Worm (Caenorhabditis elegans) whole organism, mixed stage, embryonic: Measurements from ENCODE around the gene pid-5.

Experiments
- M03D4.4 ChIP-seq: sonication (generic microtip); optimal IDR thresholded peaks from 2 replicates; lab custom pipeline; 2017; ENCODE audit warnings: mild to moderate bottlenecking, missing genetic modification characterization, missing compliant biosample characterization
- bed-3 ChIP-seq: fragments of 200-800 bp; sonication (Bioruptor generic); optimal IDR thresholded peaks from 3 replicates; lab custom pipeline; 2018; ENCODE audit warnings: mild to moderate bottlenecking, missing genetic modification characterization, moderate library complexity, missing compliant biosample characterization
- blmp-1 ChIP-seq: fragments of 150-350 bp; optimal IDR thresholded peaks from 2 replicates; lab custom pipeline; 2014; ENCODE audit warnings: missing biosample characterization, missing genetic modification characterization
- ceh-39 ChIP-seq: fragments of 150-350 bp; optimal IDR thresholded peaks from 2 replicates; lab custom pipeline; 2014; ENCODE audit warnings: missing biosample characterization, missing genetic modification characterization
- ceh-83 ChIP-seq: fragments of 200-800 bp; sonication (Bioruptor generic); optimal IDR thresholded peaks from 2 replicates; lab custom pipeline; 2018; ENCODE audit warnings: mild to moderate bottlenecking, missing genetic modification characterization, missing compliant biosample characterization
- ces-1 ChIP-seq: fragments of 150-350 bp; optimal IDR thresholded peaks from 2 replicates; lab custom pipeline; 2014; ENCODE audit warnings: missing biosample characterization, missing genetic modification reagents, missing genetic modification characterization
- drap-1 ChIP-seq: fragments of 200-800 bp; sonication (Bioruptor generic); optimal IDR thresholded peaks from 3 replicates; lab custom pipeline; 2018; ENCODE audit warnings: mild to moderate bottlenecking, missing genetic modification characterization, missing compliant biosample characterization
- elt-1 ChIP-seq: sonication (generic microtip); optimal IDR thresholded peaks from 2 replicates; lab custom pipeline; 2017; ENCODE audit warnings: missing genetic modification characterization, mild to moderate bottlenecking, missing compliant biosample characterization, antibody characterized with exemption, moderate library complexity, borderline replicate concordance; ENCODE audit not compliant: insufficient read depth
- elt-3 ChIP-seq: fragments of 150-350 bp; optimal IDR thresholded peaks from 2 replicates; lab custom pipeline; 2014; ENCODE audit warnings: missing biosample characterization, missing genetic modification characterization
- flh-1 ChIP-seq: fragments of 200-800 bp; sonication (Bioruptor generic); optimal IDR thresholded peaks from 2 replicates; lab custom pipeline; 2018; ENCODE audit warnings: mild to moderate bottlenecking, missing genetic modification characterization, moderate library complexity, missing compliant biosample characterization
- ham-2 ChIP-seq: fragments of 200-800 bp; sonication (Bioruptor generic); optimal IDR thresholded peaks from 2 replicates; lab custom pipeline; 2018; ENCODE audit warnings: mild to moderate bottlenecking, missing genetic modification characterization, missing compliant biosample characterization
- hlh-1 ChIP-seq: fragments of 150-350 bp; optimal IDR thresholded peaks from 2 replicates; lab custom pipeline; 2014; ENCODE audit warnings: missing biosample characterization, missing genetic modification reagents, missing genetic modification characterization
- lin-13 ChIP-seq: fragments of 150-350 bp; optimal IDR thresholded peaks from 2 replicates; lab custom pipeline; 2014; ENCODE audit warnings: missing biosample characterization, missing genetic modification characterization
- lin-32 ChIP-seq: fragments of 200-800 bp; sonication (Bioruptor generic); optimal IDR thresholded peaks from 2 replicates; lab custom pipeline; 2018; ENCODE audit warnings: mild to moderate bottlenecking, missing genetic modification characterization, missing compliant biosample characterization
- lsy-2 ChIP-seq: fragments of 150-350 bp; optimal IDR thresholded peaks from 2 replicates; lab custom pipeline; 2014; ENCODE audit warnings: missing biosample characterization, missing genetic modification characterization
- mab-5 ChIP-seq: fragments of 150-350 bp; optimal IDR thresholded peaks from 2 replicates; lab custom pipeline; 2014; ENCODE audit warnings: missing biosample characterization, missing genetic modification characterization
- mep-1 ChIP-seq: fragments of 150-350 bp; optimal IDR thresholded peaks from 2 replicates; lab custom pipeline; 2017; ENCODE audit warnings: missing biosample characterization, missing genetic modification reagents, missing genetic modification characterization, inconsistent platforms
- nhr-12 ChIP-seq: fragments of 150-350 bp; optimal IDR thresholded peaks from 2 replicates; lab custom pipeline; 2014; ENCODE audit warnings: missing biosample characterization, missing genetic modification characterization
- nhr-237 ChIP-seq: fragments of 150-350 bp; optimal IDR thresholded peaks from 2 replicates; lab custom pipeline; 2014; ENCODE audit warnings: missing biosample characterization, missing genetic modification characterization
- nhr-28 ChIP-seq: fragments of 150-350 bp; optimal IDR thresholded peaks from 2 replicates; lab custom pipeline; 2014; ENCODE audit warnings: missing biosample characterization, missing genetic modification characterization
- nhr-76 ChIP-seq: sonication (generic microtip); optimal IDR thresholded peaks from 2 replicates; lab custom pipeline; 2017; ENCODE audit warnings: missing biosample characterization, missing genetic modification characterization
- pha-4 ChIP-seq: fragments of 150-350 bp; optimal IDR thresholded peaks from 2 replicates; lab custom pipeline; 2018; ENCODE audit warnings: missing biosample characterization, missing genetic modification reagents, missing genetic modification characterization
- sem-2 ChIP-seq: fragments of 200-800 bp; sonication (Bioruptor generic); optimal IDR thresholded peaks from 2 replicates; lab custom pipeline; 2018; ENCODE audit warnings: mild to moderate bottlenecking, missing genetic modification characterization, missing compliant biosample characterization
- snpc-4 ChIP-seq: fragments of 150-350 bp; optimal IDR thresholded peaks from 2 replicates; lab custom pipeline; 2014; ENCODE audit warnings: missing biosample characterization, missing genetic modification characterization
- sptf-1 ChIP-seq: sonication (generic microtip); optimal IDR thresholded peaks from 2 replicates; lab custom pipeline; 2017; ENCODE audit warnings: mild to moderate bottlenecking, missing genetic modification characterization, moderate library complexity, missing compliant biosample characterization
- unc-120 ChIP-seq: sonication (generic microtip); optimal IDR thresholded peaks from 2 replicates; lab custom pipeline; 2017; ENCODE audit warnings: missing genetic modification characterization, missing compliant biosample characterization; ENCODE audit not compliant: poor library complexity, severe bottlenecking
- unc-39 ChIP-seq: fragments of 150-350 bp; optimal IDR thresholded peaks from 2 replicates; lab custom pipeline; 2014; ENCODE audit warnings: missing biosample characterization, missing genetic modification characterization
- unc-62 ChIP-seq: fragments of 150-350 bp; optimal IDR thresholded peaks from 2 replicates; lab custom pipeline; 2014; ENCODE audit warnings: missing biosample characterization, missing genetic modification reagents, missing genetic modification characterization
- zip-8 ChIP-seq: fragments of 150-350 bp; optimal IDR thresholded peaks from 2 replicates; lab custom pipeline; 2014; ENCODE audit warnings: missing biosample characterization, missing genetic modification characterization
- ztf-11 ChIP-seq: fragments of 150-350 bp; optimal IDR thresholded peaks from 2 replicates; lab custom pipeline; 2014; ENCODE audit warnings: missing biosample characterization, missing genetic modification characterization

Gene pid-5

ce11 chrV:4175624-4176023, at the start of gene pid-5, which contains the start of gene coh-4:
Gene pid-5, plus strand, starts transcription at chrV:4175882.
Gene coh-4, minus strand, starts transcription at chrV:4175640.
- TF ChIP-seq unc-62 (GFP tag; lab: Kevin White, UChicago) (no peak), nhr-12 (no peak), M03D4.4 (no peak), bed-3 (GFP tag; lab: Kevin White, UChicago) (no peak), hlh-1 (tag; lab: Kevin White, UChicago) (no peak), lsy-2 (tag; lab: Kevin White, UChicago) (no peak), ceh-39 (tag; lab: Kevin White, UChicago) (no peak), lin-32 (GFP tag; lab: Kevin White, UChicago) (no peak), ztf-11 (tag; lab: Kevin White, UChicago) (no peak), elt-3 (tag; lab: Kevin White, UChicago) (no peak), mep-1 (no peak), nhr-76 (no peak), sem-2 (GFP tag; lab: Kevin White, UChicago) (no peak), ceh-83 (GFP tag; lab: Kevin White, UChicago) (no peak), ham-2 (GFP tag; lab: Kevin White, UChicago) (no peak), drap-1 (GFP tag; lab: Kevin White, UChicago) (no peak)
- TF ChIP-seq, all 35 proteins: peak for 0

DNA sequence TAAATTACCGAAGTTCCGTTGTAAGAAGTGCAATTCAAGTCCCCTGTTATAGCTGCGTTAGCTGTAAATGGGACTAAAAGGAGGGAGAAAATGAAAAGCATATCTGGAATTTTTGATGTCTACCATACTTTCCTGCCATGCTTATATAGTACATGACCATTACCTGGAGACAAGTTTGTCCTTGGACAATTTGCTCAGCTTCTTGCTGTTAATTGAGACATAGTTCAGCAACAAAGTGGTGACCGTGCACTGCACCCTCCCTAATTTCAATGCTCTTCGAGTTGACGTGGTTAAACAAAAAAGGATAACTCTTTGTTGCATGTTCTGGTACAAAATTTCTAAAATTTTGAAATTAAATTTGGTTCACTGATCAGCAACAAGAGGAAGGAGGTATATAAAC, 48.2 kb upstream of the pid-5 start, which contains the start of gene T05B4.13:
Gene T05B4.13 (minus strand): TSS at position 101 of the 400 bp plus-strand sequence.
- TF ChIP-seq unc-120 (tag; lab: Kevin White, UChicago), result no peak
- TF ChIP-seq lin-32 (GFP tag; lab: Kevin White, UChicago), result no peak
- no peak for TF ChIP-seq ceh-83 (GFP tag; lab: Kevin White, UChicago)
- TF ChIP-seq lin-13 (tag; lab: Kevin White, UChicago), result no peak
- no peak for TF ChIP-seq sptf-1 (tag; lab: Kevin White, UChicago)
- TF ChIP-seq lsy-2 (tag; lab: Kevin White, UChicago), result no peak
- TF ChIP-seq ces-1 (GFP tag; lab: Kevin White, UChicago), result no peak
- TF ChIP-seq blmp-1 (tag; lab: Kevin White, UChicago), result no peak
- TF ChIP-seq, all 35 proteins: peak for 0

- TF ChIP-seq nhr-28 (tag; lab: Kevin White, UChicago), result no peak
- no peak for TF ChIP-seq pha-4 (tag; lab: Kevin White, UChicago)
- no peak for TF ChIP-seq ceh-39 (tag; lab: Kevin White, UChicago)
- TF ChIP-seq flh-1 (GFP tag; lab: Kevin White, UChicago), result no peak
- no peak for TF ChIP-seq elt-1 (tag; lab: Kevin White, UChicago)
- no peak for TF ChIP-seq lin-32 (GFP tag; lab: Kevin White, UChicago)
- TF ChIP-seq zip-8, result no peak
These were observed 46.1 kb upstream of the pid-5 start, which contains the start of gene phat-4 for ce11 chrV:4129604-4130003. Gene phat-4, plus strand, starts transcription at chrV:4129904.

DNA sequence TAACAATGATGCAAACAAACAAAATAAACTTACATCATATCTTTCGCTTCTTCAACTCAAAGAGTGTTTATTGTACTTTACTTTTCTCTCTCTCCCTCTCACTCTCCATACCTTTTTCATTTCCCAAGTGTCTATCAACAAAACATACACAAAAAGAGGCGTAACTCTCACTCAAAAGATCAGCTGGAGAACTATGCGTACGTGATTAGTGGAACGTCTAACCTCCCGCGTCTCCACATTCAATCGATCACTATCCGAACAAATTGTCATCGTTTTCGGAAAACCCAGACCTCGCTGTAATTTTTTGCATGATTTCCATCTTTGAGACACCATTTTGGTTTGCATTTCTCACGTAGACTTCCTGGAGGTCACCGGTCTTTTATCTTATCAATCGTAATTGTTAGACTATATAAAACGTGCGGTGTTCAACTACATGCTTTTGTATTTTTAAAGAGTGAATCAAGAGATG, 44.2 kb upstream of the pid-5 start, which contains the start of gene nhr-57:
Gene nhr-57 (plus strand): TSS at position 419 of the 469 bp plus-strand sequence.
- peak; percentile 31 for TF ChIP-seq nhr-237 (tag; lab: Kevin White, UChicago)
- TF ChIP-seq unc-62 (GFP tag; lab: Kevin White, UChicago), result peak; percentile 41
- peak; percentile 87 for TF ChIP-seq elt-3 (tag; lab: Kevin White, UChicago)
- no peak for TF ChIP-seq sem-2 (GFP tag; lab: Kevin White, UChicago)
- TF ChIP-seq, all 35 proteins: peak for 3

DNA sequence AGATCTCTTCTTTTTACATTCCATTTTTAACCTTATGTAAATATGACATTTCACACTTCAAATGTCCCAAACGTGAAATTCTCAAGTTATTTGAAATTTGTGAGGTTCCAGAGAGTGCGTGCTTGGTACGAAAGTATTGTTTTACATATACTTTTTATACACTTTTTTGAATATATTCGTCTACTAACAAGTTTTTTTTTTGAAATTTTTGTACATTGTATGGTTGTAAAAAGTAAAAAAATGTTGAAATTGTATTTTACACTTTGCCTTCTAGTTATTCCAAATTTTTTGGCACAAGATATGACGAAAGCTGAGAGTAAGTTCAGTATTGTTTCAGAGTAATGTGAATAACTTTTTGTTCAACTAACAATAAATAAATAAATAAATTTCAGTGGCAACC, 41.0 kb upstream of the pid-5 start, which contains the start of gene lgc-1:
Gene lgc-1 (plus strand): TSS at position 301 of the 400 bp plus-strand sequence.
- TF ChIP-seq zip-8, result no peak
- no peak for TF ChIP-seq snpc-4 (tag; lab: Kevin White, UChicago)
- no peak for TF ChIP-seq nhr-76
- no peak for TF ChIP-seq mab-5 (tag; lab: Kevin White, UChicago)
- no peak for TF ChIP-seq unc-62 (GFP tag; lab: Kevin White, UChicago)
- TF ChIP-seq nhr-28 (tag; lab: Kevin White, UChicago), result no peak
- TF ChIP-seq mep-1, result no peak
- no peak for TF ChIP-seq nhr-237 (tag; lab: Kevin White, UChicago)
- TF ChIP-seq blmp-1 (tag; lab: Kevin White, UChicago), result no peak
- no peak for TF ChIP-seq unc-39 (tag; lab: Kevin White, UChicago)
- no peak for TF ChIP-seq bed-3 (GFP tag; lab: Kevin White, UChicago)
- no peak for TF ChIP-seq flh-1 (GFP tag; lab: Kevin White, UChicago)
